Worm (Caenorhabditis elegans) whole organism, L3 larva: ENCODE results near the gene him-18.
A peak's percentile ranks its signal among the peaks of the same experiment; 100 is the strongest.

ENCODE experiments used
- aly-2 ChIP-seq: fragments of 150-350 bp; optimal IDR thresholded peaks from 2 replicates; lab custom pipeline; 2014; ENCODE audit warnings: missing biosample characterization, missing genetic modification characterization
- elt-2 ChIP-seq: sonication (generic microtip); optimal IDR thresholded peaks from 2 replicates; lab custom pipeline; 2016; ENCODE audit warnings: missing genetic modification reagents, mild to moderate bottlenecking, missing genetic modification characterization, missing compliant biosample characterization
- jun-1 ChIP-seq: fragments of 150-350 bp; optimal IDR thresholded peaks from 2 replicates; lab custom pipeline; 2014; ENCODE audit warnings: missing biosample characterization, missing genetic modification reagents, missing genetic modification characterization
- nfya-1 ChIP-seq: sonication (generic microtip); optimal IDR thresholded peaks from 2 replicates; lab custom pipeline; 2017; ENCODE audit warnings: missing genetic modification characterization, mild to moderate bottlenecking, missing compliant biosample characterization, antibody characterized with exemption, moderate library complexity; ENCODE audit not compliant: insufficient read depth
- nhr-11 ChIP-seq: fragments of 150-350 bp; optimal IDR thresholded peaks from 2 replicates; lab custom pipeline; 2014; ENCODE audit warnings: missing biosample characterization, missing genetic modification characterization
- pha-4 ChIP-seq: fragments of 150-350 bp; optimal IDR thresholded peaks from 2 replicates; lab custom pipeline; 2014; ENCODE audit warnings: missing biosample characterization, missing genetic modification reagents, missing genetic modification characterization
- ztf-4 ChIP-seq: fragments of 150-350 bp; optimal IDR thresholded peaks from 2 replicates; lab custom pipeline; 2014; ENCODE audit warnings: missing biosample characterization, missing genetic modification characterization

- no peak for TF ChIP-seq pha-4 (tag; lab: Kevin White, UChicago)
- no peak for TF ChIP-seq elt-2 (tag; lab: Kevin White, UChicago)
- TF ChIP-seq nhr-11 (tag; lab: Kevin White, UChicago): no peak
- peak; percentile 50 for TF ChIP-seq nfya-1 (tag; lab: Kevin White, UChicago)
- no peak for TF ChIP-seq jun-1 (tag; lab: Kevin White, UChicago)
- no peak for TF ChIP-seq aly-2 (tag; lab: Kevin White, UChicago)
- no peak for TF ChIP-seq ztf-4
Observed at ce11 chrIII:4723922-4724321, 8.9 kb upstream of the him-18 start.
